Worm (Caenorhabditis elegans): ENCODE results near the gene srt-47.

DNA sequence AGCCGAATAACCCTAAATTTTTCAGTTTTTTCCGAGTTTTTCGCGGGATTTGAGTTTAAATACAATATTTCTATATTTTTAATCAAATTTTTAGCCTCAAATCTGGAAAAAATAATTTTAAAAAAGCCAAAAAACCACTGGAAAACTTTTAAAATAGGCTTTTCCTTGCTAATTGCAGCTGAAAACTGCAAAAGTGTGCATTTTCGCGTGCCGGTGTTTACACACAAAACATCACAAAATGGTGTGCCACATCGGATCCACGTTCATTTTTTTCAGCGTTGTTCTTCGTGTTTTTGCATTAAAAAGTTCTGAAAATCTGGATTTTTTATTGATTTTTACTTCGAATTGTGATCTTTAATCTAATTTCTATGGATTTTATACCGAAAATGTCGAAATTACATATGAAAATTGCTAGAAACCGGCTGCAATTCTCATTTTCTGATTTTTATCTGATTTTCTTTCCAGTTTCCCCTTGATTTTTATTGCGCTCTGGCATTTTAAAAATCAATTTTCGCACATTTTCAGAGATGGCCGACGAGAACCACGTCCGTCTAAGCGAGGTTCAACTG lies 39.6 kb downstream of the srt-47 start, which contains the start of gene Y41E3.7:
- TF ChIP-seq cebp-2 (GFP tag; IDR thresholded peaks at IDR 0.05): no peak
- no peak for TF ChIP-seq ama-1 (optimal IDR thresholded peaks at IDR 0.05)
- no peak for TF ChIP-seq ama-1 (GFP tag; optimal IDR thresholded peaks at IDR 0.05)
- TF ChIP-seq hrde-1 (tag; optimal IDR thresholded peaks at IDR 0.05; ENCODE audit: borderline replicate concordance): no peak
- peak; percentile 9 for TF ChIP-seq snpc-3.4 (tag; optimal IDR thresholded peaks at IDR 0.05)
- no peak for TF ChIP-seq pha-4 (tag; optimal IDR thresholded peaks at IDR 0.05)
- TF ChIP-seq ceh-27 (GFP tag; optimal IDR thresholded peaks at IDR 0.05): no peak
- TF ChIP-seq ztf-22 (GFP tag; optimal IDR thresholded peaks at IDR 0.05): no peak
- TF ChIP-seq nfyb-1 (GFP tag; IDR thresholded peaks at IDR 0.05): no peak
- no peak for TF ChIP-seq ZK185.1 (tag; optimal IDR thresholded peaks at IDR 0.05; ENCODE audit: poor library complexity, severe bottlenecking)
- TF ChIP-seq K12H6.12 (tag; optimal IDR thresholded peaks at IDR 0.05): no peak
